Worm (Caenorhabditis elegans) whole organism, late embryonic: ENCODE results near the gene F14H3.12.

Experiments
- ama-1 ChIP-seq: fragments of 150-350 bp; optimal IDR thresholded peaks from 2 replicates; lab custom pipeline; 2014
- hlh-6 ChIP-seq: sonication (generic microtip); optimal IDR thresholded peaks from 2 replicates; lab custom pipeline; 2016; ENCODE audit warnings: missing genotype, missing genetic modification characterization, missing compliant biosample characterization
- nhr-11 ChIP-seq: fragments of 150-350 bp; optimal IDR thresholded peaks from 2 replicates; lab custom pipeline; 2014; ENCODE audit warnings: missing biosample characterization, missing genetic modification characterization
- pha-4 ChIP-seq: fragments of 150-350 bp; optimal IDR thresholded peaks from 2 replicates; lab custom pipeline; 2018; ENCODE audit warnings: missing biosample characterization, missing genetic modification reagents, missing genetic modification characterization

DNA sequence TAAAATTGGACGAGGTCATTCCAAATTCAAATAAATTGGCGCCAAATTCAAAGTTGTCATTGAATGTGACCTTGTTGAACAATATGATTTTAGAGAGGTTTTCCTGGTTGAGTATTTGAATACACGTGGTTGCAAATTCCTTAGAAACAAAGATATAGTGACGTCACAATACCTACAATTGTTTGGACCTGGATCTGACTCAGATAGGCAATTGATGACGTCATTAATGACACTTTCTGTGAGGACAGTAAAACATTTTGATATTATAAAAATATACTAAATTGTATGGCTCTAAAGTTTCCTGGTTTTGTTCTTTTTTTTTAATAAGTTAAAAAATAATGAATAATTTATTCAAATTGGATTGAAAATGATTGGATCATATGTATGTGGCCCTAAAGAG, 33.7 kb downstream of the F14H3.12 start:
- no peak for TF ChIP-seq pha-4 (tag; lab: Kevin White, UChicago)
- TF ChIP-seq hlh-6 (tag; lab: Kevin White, UChicago): no peak
- no peak for TF ChIP-seq nhr-11 (tag; lab: Kevin White, UChicago)
- no peak for TF ChIP-seq ama-1 (lab: Kevin White, UChicago)
